Fruit fly (Drosophila melanogaster) whole organism, adult: ENCODE data around the gene CG17105.

Source experiments
- CG11617 ChIP-seq: fragments of 200-800 bp; sonication (Bioruptor generic); optimal IDR thresholded peaks from 2 replicates; lab custom pipeline; 2017; ENCODE audit warnings: mild to moderate bottlenecking, missing biosample characterization, missing genetic modification reagents, missing genetic modification characterization
- CG12768 ChIP-seq: fragments of 200-800 bp; sonication (Bioruptor generic); optimal IDR thresholded peaks from 2 replicates; lab custom pipeline; 2017; ENCODE audit warnings: missing biosample characterization, missing genetic modification characterization, mild to moderate bottlenecking, moderate library complexity, missing genetic modification reagents
- CG14711 ChIP-seq: fragments of 200-800 bp; sonication (Bioruptor generic); optimal IDR thresholded peaks from 2 replicates; lab custom pipeline; 2018; ENCODE audit warnings: missing biosample characterization, mild to moderate bottlenecking, missing genetic modification characterization, moderate library complexity
- CG1620 ChIP-seq: fragments of 200-800 bp; sonication (Bioruptor generic); optimal IDR thresholded peaks from 2 replicates; lab custom pipeline; 2016; ENCODE audit warnings: missing biosample characterization, missing genetic modification characterization
- CG33017 ChIP-seq: fragments of 200-800 bp; sonication (Bioruptor generic); optimal IDR thresholded peaks from 2 replicates; lab custom pipeline; 2018; ENCODE audit warnings: missing biosample characterization, mild to moderate bottlenecking, missing genetic modification characterization, moderate library complexity
- CG5204 ChIP-seq: fragments of 200-800 bp; sonication (Bioruptor generic); optimal IDR thresholded peaks from 2 replicates; lab custom pipeline; 2016; ENCODE audit warnings: missing biosample characterization, missing genetic modification characterization
- CG7045 ChIP-seq: fragments of 200-800 bp; sonication (Bioruptor generic); optimal IDR thresholded peaks from 2 replicates; lab custom pipeline; 2017; ENCODE audit warnings: missing biosample characterization, mild to moderate bottlenecking, missing genetic modification characterization
- CG7101 ChIP-seq: fragments of 200-800 bp; sonication (Bioruptor generic); optimal IDR thresholded peaks from 2 replicates; lab custom pipeline; 2018; ENCODE audit warnings: missing biosample characterization, mild to moderate bottlenecking, missing genetic modification characterization, moderate library complexity
- Clk ChIP-seq: fragments of 200-800 bp; sonication (Bioruptor generic); optimal IDR thresholded peaks from 2 replicates; lab custom pipeline; 2017; ENCODE audit warnings: missing biosample characterization, missing genetic modification characterization
- Crg-1 ChIP-seq: fragments of 200-800 bp; sonication (Bioruptor generic); optimal IDR thresholded peaks from 2 replicates; lab custom pipeline; 2016; ENCODE audit warnings: missing biosample characterization, missing genetic modification characterization
- Hr96 ChIP-seq: fragments of 200-800 bp; sonication (Bioruptor generic); optimal IDR thresholded peaks from 2 replicates; lab custom pipeline; 2016; ENCODE audit warnings: missing biosample characterization, missing genetic modification characterization
- Mnt ChIP-seq: fragments of 200-800 bp; sonication (Bioruptor generic); optimal IDR thresholded peaks from 2 replicates; lab custom pipeline; 2016; ENCODE audit warnings: missing biosample characterization, mild to moderate bottlenecking, missing genetic modification characterization
- bab1 ChIP-seq: fragments of 200-800 bp; sonication (Bioruptor generic); optimal IDR thresholded peaks from 3 replicates; lab custom pipeline; 2019; ENCODE audit warnings: missing biosample characterization, mild to moderate bottlenecking, missing genetic modification characterization, moderate library complexity
- cic ChIP-seq: fragments of 200-800 bp; sonication (Bioruptor generic); optimal IDR thresholded peaks from 2 replicates; lab custom pipeline; 2017; ENCODE audit warnings: missing biosample characterization, mild to moderate bottlenecking, missing genetic modification characterization, moderate library complexity
- cnc ChIP-seq, 2 experiments: fragments of >200 bp; optimal IDR thresholded peaks; 2 replicates each; lab custom pipeline; 2017
- kay ChIP-seq: fragments of 200-800 bp; sonication (Bioruptor generic); peaks from one replicate; lab custom pipeline; 2016; ENCODE audit warnings: missing biosample characterization, missing genetic modification characterization, borderline replicate concordance
- ovo ChIP-seq: fragments of 200-800 bp; sonication (Bioruptor generic); optimal IDR thresholded peaks from 2 replicates; lab custom pipeline; 2016; ENCODE audit warnings: missing biosample characterization, missing genetic modification characterization
- pad ChIP-seq: fragments of 200-800 bp; sonication (Bioruptor generic); optimal IDR thresholded peaks from 3 replicates; lab custom pipeline; 2017; ENCODE audit warnings: missing biosample characterization, missing genetic modification characterization, mild to moderate bottlenecking, moderate library complexity, missing genetic modification reagents
- tj ChIP-seq: fragments of 200-800 bp; sonication (Bioruptor generic); optimal IDR thresholded peaks from 3 replicates; lab custom pipeline; 2017; ENCODE audit warnings: missing biosample characterization, mild to moderate bottlenecking, missing genetic modification characterization, moderate library complexity
- toe ChIP-seq: fragments of 200-800 bp; sonication (Bioruptor generic); optimal IDR thresholded peaks from 2 replicates; lab custom pipeline; 2016; ENCODE audit warnings: missing biosample characterization, missing genetic modification characterization

CG17105 gene

DNA sequence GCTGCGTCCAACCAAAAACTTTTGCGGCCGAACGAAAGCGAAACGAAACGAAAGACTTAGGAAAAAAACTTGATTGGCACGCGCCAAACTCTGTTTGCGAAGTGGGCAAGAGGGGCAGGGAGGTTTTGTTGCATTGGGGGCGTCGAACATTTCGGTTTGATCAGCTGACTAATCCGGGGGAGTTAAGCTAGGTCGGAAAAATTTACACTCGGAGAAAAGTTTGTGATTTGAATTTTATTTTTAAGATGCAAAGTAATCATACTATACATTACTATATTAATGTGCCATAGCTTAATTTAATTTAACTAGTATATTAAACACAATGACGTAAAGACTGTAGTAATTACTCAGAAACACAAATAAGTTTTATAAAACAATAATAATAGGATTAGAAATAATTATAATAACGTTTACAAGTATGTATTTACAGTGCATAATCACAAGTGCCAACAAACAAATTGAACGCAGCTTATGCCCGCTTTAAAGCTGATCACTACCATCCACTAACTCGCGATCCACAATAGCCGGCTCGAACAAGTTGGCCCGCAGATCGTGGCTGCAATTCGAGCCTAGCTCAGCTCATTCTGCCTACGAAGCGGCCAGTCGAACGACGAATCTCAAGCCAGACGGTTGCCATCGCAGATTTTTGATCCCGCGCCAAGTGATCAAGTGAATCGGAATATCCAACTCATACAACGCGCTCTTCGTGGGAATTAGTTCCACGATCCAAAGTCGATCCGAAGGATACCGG, 19.2 kb upstream of the CG17105 start, which contains the start of gene CG31871:
TSS of gene CG31871 (plus strand) at position 592 of the 751 bp plus-strand sequence.
- TF ChIP-seq Clk (GFP tag; lab: Kevin White, UChicago), result no peak
- TF ChIP-seq CG7045 (GFP tag; lab: Kevin White, UChicago), result peak; percentile 22
- no peak for TF ChIP-seq cic (GFP tag; lab: Kevin White, UChicago)
- TF ChIP-seq CG14711 (tag; lab: Kevin White, UChicago), result no peak
- TF ChIP-seq CG7101 (tag; lab: Kevin White, UChicago), result no peak

DNA sequence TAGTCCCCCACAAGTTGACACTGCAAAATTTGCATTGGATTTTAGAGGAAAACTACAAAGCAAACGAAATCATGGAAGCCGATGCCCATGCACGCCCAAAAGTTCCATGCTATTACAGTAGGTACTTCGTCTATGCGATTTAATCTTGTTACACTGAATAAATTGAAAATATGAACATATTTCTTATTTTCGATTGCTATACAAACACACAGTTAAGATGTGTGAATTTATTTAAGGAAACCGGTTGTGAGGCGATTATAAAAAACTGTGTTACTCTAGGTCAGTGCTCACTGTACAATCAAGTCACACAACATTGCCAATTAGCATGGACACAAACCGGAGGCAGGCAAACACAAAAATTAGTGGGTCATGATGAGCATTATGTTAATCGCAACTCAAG, 15.2 kb upstream of the CG17105 start:
- TF ChIP-seq cic (GFP tag; lab: Kevin White, UChicago) (no peak), CG33017 (no peak), CG5204 (GFP tag; lab: Kevin White, UChicago) (no peak)

DNA sequence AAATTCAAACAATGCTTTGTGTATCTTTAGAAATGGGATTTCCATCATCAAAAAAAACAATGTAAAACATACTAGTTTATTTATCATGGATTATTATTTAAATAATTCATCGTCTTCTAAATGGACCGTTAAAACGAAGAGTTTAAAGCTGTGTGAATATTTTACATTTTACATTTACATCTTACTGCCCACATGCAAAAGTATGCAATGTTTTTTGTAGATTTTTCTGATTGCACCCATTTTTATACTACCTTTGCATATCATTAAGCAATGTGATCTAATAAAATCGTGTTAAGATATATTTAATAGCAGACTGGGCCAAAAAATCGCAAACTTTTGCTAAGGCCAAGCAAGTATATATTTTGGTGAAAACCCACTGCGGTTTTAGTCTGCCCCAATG, 9.3 kb upstream of the CG17105 start:
- TF ChIP-seq bab1 (GFP tag; lab: Kevin White, UChicago) (no peak), kay (GFP tag; lab: Kevin White, UChicago) (no peak), CG12768 (GFP tag; lab: Kevin White, UChicago) (no peak), CG1620 (no peak), Clk (GFP tag; lab: Kevin White, UChicago) (no peak), Mnt (GFP tag; lab: Kevin White, UChicago) (no peak), tj (GFP tag; lab: Kevin White, UChicago) (no peak), ovo (GFP tag; lab: Kevin White, UChicago) (no peak), cic (GFP tag; lab: Kevin White, UChicago) (no peak), CG7101 (tag; lab: Kevin White, UChicago) (no peak), CG11617 (GFP tag; lab: Kevin White, UChicago) (no peak), CG5204 (GFP tag; lab: Kevin White, UChicago) (no peak), Hr96 (no peak), CG14711 (tag; lab: Kevin White, UChicago) (no peak), CG33017 (no peak)

DNA sequence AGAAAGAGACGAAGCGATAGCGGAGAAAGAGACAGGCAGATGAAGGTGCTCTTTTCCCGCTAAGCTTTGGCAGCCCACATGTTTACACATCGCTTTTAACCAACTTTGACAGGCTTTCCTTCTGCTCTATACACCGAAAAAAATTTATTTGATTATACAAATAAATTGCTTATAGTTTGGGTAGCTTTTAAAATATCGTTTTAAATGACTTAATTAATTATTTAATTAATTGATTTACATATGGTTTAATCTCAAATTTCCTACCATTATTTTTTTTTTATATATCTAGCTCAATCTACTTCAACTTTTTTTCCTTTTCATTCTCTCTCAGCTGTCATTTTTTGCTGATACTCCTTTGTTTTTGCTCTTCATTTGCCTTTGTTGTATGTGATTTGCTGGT, 7.8 kb upstream of the CG17105 start:
- TF ChIP-seq CG5204 (GFP tag; lab: Kevin White, UChicago) (no peak), toe (GFP tag; lab: Kevin White, UChicago) (no peak), cnc (optimal IDR thresholded peaks at IDR 0.05; lab: Kevin White, UChicago) (no peak), ovo (GFP tag; lab: Kevin White, UChicago) (no peak), kay (GFP tag; lab: Kevin White, UChicago) (no peak)

DNA sequence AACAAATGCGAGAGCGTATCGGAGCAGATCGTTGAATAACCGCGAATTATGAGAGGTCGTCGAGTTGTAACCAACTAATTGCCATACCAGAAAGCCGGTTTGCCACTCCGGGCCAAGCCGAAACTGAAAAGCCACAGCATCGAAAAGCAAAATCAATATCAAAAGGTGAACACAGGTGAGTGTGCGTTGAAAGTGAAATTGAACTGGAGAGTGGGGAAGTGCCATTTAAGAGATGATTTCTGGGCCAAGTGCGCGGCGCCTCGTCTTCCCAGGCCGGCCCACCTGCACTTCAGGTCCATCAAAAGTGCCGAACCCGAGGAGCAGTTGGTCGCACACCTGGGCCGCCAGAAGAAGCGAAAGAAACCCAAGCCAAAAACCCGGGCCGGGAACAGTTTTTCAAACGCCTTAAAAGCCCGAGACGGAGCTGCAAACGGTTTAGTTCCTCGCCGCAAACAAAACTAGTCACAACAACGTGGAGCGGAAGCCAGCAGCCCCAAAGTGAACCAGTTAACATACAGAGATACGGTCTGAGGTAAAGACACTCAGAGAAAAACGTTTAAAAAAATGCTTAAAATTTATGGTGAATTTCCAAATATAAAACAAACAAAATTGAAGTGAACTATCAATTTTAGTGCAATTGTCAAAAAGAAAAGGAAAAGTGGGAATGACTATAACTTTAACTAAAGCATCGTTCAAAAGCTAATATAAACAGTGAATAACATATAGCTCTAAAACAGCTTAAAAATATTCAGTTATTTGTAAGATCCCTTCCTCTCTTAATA, 3.7 kb upstream of the CG17105 start, which contains the start of gene CG17104:
TSS of gene CG17104 (plus strand) at position 266 of the 782 bp plus-strand sequence.
- TF ChIP-seq pad (no peak), Crg-1 (no peak), ovo (GFP tag; lab: Kevin White, UChicago) (no peak)

DNA sequence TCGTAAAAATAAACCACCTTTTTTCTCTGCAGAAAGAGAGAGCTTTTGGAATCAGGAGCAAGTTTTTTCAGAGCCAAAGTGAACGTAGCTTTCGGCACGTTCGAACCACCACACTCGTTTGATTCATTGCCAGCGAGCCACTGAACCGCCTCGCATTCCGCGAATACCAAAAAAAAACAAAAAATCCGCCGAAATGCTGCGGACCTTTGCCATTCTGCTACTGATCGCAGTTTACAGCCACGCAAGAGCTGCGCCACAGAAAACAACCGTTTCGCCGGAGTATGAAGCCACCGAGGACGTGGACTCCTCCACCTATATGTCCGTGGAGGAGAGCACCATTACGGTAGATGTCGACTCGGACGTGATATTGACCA, 3.1 kb upstream of the CG17105 start:
- TF ChIP-seq Crg-1, result no peak
- no peak for TF ChIP-seq Mnt (GFP tag; lab: Kevin White, UChicago)
- TF ChIP-seq CG7045 (GFP tag; lab: Kevin White, UChicago), result no peak
- no peak for TF ChIP-seq CG12768 (GFP tag; lab: Kevin White, UChicago)
- TF ChIP-seq ovo (GFP tag; lab: Kevin White, UChicago), result no peak
- TF ChIP-seq kay (GFP tag; lab: Kevin White, UChicago), result no peak
- no peak for TF ChIP-seq CG7101 (tag; lab: Kevin White, UChicago)
- TF ChIP-seq cnc (optimal IDR thresholded peaks at IDR 0.05; lab: Kevin White, UChicago), result no peak
- TF ChIP-seq CG11617 (GFP tag; lab: Kevin White, UChicago), result no peak
- no peak for TF ChIP-seq CG1620
- TF ChIP-seq CG14711 (tag; lab: Kevin White, UChicago), result no peak
- no peak for TF ChIP-seq cic (GFP tag; lab: Kevin White, UChicago)
- no peak for TF ChIP-seq Hr96

DNA sequence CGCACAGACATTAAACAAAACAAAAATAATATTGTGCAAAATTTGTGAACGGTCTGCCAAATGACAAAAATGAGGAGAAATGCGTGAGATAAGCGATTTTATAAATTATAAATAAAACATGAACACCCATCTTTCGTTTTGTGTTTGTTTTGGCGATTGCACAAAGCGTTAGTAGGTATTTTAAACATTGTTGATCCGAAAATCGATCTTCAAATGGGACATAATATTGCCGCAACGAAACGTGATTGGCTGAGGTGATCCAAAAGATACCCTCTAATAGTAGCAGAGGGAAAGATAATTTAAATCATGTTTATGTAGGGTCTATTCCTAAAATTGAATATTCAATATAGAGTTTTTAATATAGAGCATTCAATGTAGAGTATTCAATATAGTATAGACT, 1.3 kb upstream of the CG17105 start:
- TF ChIP-seq pad (no peak), kay (GFP tag; lab: Kevin White, UChicago) (peak; percentile 73), Mnt (GFP tag; lab: Kevin White, UChicago) (no peak), CG11617 (GFP tag; lab: Kevin White, UChicago) (no peak), toe (GFP tag; lab: Kevin White, UChicago) (no peak), CG7101 (tag; lab: Kevin White, UChicago) (no peak), CG1620 (no peak)
